Worm (Caenorhabditis elegans): Measurements from ENCODE around the gene decr-1.3.

Gene decr-1.3

ce11 chrII:8127290-8127689, 46.1 kb downstream of the decr-1.3 start (continued):
- TF ChIP-seq spr-1 (tag; optimal IDR thresholded peaks at IDR 0.05) (no peak), ceh-62 (tag; optimal IDR thresholded peaks at IDR 0.05) (no peak), lin-1 (GFP tag; IDR thresholded peaks at IDR 0.05) (no peak), D1046.2 (GFP tag; IDR thresholded peaks at IDR 0.05) (no peak), lin-15B (tag; optimal IDR thresholded peaks at IDR 0.05) (no peak)

DNA sequence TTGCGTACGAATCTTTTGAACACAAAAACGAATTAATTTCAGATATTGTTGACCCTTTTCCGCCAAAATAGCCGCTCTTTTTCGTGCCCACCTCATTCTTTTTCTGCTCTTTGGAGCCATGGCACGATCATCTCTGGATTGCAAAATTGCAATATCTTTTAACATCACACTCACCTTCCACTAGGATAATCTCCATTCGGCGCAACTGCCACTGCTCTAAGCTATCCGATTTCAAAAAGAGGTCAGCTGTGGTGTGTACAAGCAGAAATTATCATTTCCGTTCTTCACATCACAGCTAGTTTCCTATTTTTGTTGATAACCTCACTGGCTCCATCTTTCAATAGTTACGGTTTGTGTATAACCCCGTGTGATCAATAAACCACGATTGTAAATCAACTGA, 46.7 kb downstream of the decr-1.3 start:
- TF ChIP-seq Y75B8A.6 (GFP tag; IDR thresholded peaks at IDR 0.05) (no peak), T20F7.1 (GFP tag; optimal IDR thresholded peaks at IDR 0.05) (no peak), snpc-1.2 (GFP tag; IDR thresholded peaks at IDR 0.05) (no peak), dmd-9 (GFP tag; IDR thresholded peaks at IDR 0.05) (no peak), daf-16 (GFP tag; optimal IDR thresholded peaks at IDR 0.05) (no peak), daf-16 (tag; optimal IDR thresholded peaks at IDR 0.05) (peak; percentile 5), lim-7 (GFP tag; IDR thresholded peaks at IDR 0.05) (no peak), T26A8.4 (GFP tag; IDR thresholded peaks at IDR 0.05) (no peak), snpc-4 (tag; optimal IDR thresholded peaks at IDR 0.05) (no peak), aha-1 (tag) (peak; percentile 82)

- TF ChIP-seq dve-1 (tag; optimal IDR thresholded peaks at IDR 0.05; ENCODE audit: insufficient read depth) (peak; percentile 47), mxl-3 (GFP tag; optimal IDR thresholded peaks at IDR 0.05) (peak; percentile 64), jun-1 (tag; optimal IDR thresholded peaks at IDR 0.05) (no peak), duxl-1 (tag; optimal IDR thresholded peaks at IDR 0.05; ENCODE audit: poor library complexity) (no peak), F10B5.3 (tag; optimal IDR thresholded peaks at IDR 0.05) (no peak), zip-11 (GFP tag; IDR thresholded peaks at IDR 0.05) (no peak), ceh-62 (tag; optimal IDR thresholded peaks at IDR 0.05) (no peak), unc-130 (GFP tag; optimal IDR thresholded peaks at IDR 0.05) (no peak), vab-7 (GFP tag; IDR thresholded peaks at IDR 0.05) (peak; percentile 41; the same call in 1 of the 2 replicates), snpc-4 (tag; optimal IDR thresholded peaks at IDR 0.05) (no peak), mep-1 (tag; optimal IDR thresholded peaks at IDR 0.05) (peak; percentile 64), lin-39 (tag; optimal IDR thresholded peaks at IDR 0.05) (no peak), nhr-28 (tag; optimal IDR thresholded peaks at IDR 0.05) (peak; percentile 58), hif-1 (tag; optimal IDR thresholded peaks at IDR 0.05) (peak in 1 of 2 experiments; percentile 55), fkh-10 (GFP tag; optimal IDR thresholded peaks at IDR 0.05) (peak; percentile 20), ZK546.5 (tag; optimal IDR thresholded peaks at IDR 0.05) (no peak), zip-2 (tag; optimal IDR thresholded peaks at IDR 0.05) (no peak), ztf-7 (tag; optimal IDR thresholded peaks at IDR 0.05) (no peak), pha-4 (GFP tag; IDR thresholded peaks at IDR 0.05) (0 out of 2 replicates have a peak, but pooled peaks have one; percentile 42), pha-4 (tag; optimal IDR thresholded peaks at IDR 0.05) (no peak), ztf-11 (tag; optimal IDR thresholded peaks at IDR 0.05) (no peak), hmg-1.1 (GFP tag; IDR thresholded peaks at IDR 0.05) (peak; percentile 76), dmd-6 (GFP tag; IDR thresholded peaks at IDR 0.05) (peak; percentile 59; the same call in 1 of the 2 replicates), dpl-1 (GFP tag; optimal IDR thresholded peaks at IDR 0.05) (peak; percentile 4), aha-1 (tag) (peak; percentile 82), mxl-2 (GFP tag; conservative IDR thresholded peaks at IDR 0.05) (no peak), Y5F2A.4 (GFP tag; optimal IDR thresholded peaks at IDR 0.05) (no peak), lin-1 (GFP tag; IDR thresholded peaks at IDR 0.05) (no peak), attf-4 (tag; optimal IDR thresholded peaks at IDR 0.05) (no peak), daf-16 (GFP tag; optimal IDR thresholded peaks at IDR 0.05) (no peak), daf-16 (tag; optimal IDR thresholded peaks at IDR 0.05) (peak; percentile 25), aly-2 (tag; optimal IDR thresholded peaks at IDR 0.05) (no peak), F49E8.2 (tag; optimal IDR thresholded peaks at IDR 0.05; ENCODE audit: borderline replicate concordance) (no peak), hlh-30 (tag; optimal IDR thresholded peaks at IDR 0.05; ENCODE audit: insufficient read depth) (peak; percentile 59), ama-1 (optimal IDR thresholded peaks at IDR 0.05) (no peak), ctbp-1 (GFP tag; IDR thresholded peaks at IDR 0.05) (peak; percentile 70), fos-1 (tag; optimal IDR thresholded peaks at IDR 0.05) (no peak), saeg-2 (GFP tag; IDR thresholded peaks at IDR 0.05) (no peak), nhr-111 (GFP tag; optimal IDR thresholded peaks at IDR 0.05) (no peak), ceh-28 (tag; optimal IDR thresholded peaks at IDR 0.05) (peak; percentile 32)
Measured at ce11 chrII:8126132-8126531, 47.2 kb downstream of the decr-1.3 start.

Measured in whole organism, L4 larva.